Worm (Caenorhabditis elegans): ENCODE results near the gene clec-80.

The clec-80 gene

ce11 chrIV:2851625-2852024, 28.1 kb downstream of the clec-80 start:
- TF ChIP-seq dmd-4 (tag; optimal IDR thresholded peaks at IDR 0.05; ENCODE audit: borderline replicate concordance) (no peak), lim-6 (tag; optimal IDR thresholded peaks at IDR 0.05) (no peak), tbx-7 (tag; optimal IDR thresholded peaks at IDR 0.05) (no peak), C38D4.7 (GFP tag; optimal IDR thresholded peaks at IDR 0.05) (no peak), ahr-1 (tag; optimal IDR thresholded peaks at IDR 0.05) (no peak), tbx-2 (tag; optimal IDR thresholded peaks at IDR 0.05) (no peak), unc-86 (tag; optimal IDR thresholded peaks at IDR 0.05) (no peak), hlh-30 (tag; optimal IDR thresholded peaks at IDR 0.05; ENCODE audit: insufficient read depth) (no peak), nhr-11 (tag; optimal IDR thresholded peaks at IDR 0.05) (no peak), fax-1 (tag; optimal IDR thresholded peaks at IDR 0.05) (no peak), hlh-8 (tag; optimal IDR thresholded peaks at IDR 0.05) (no peak), ets-4 (tag; optimal IDR thresholded peaks at IDR 0.05) (no peak), ceh-48 (tag; optimal IDR thresholded peaks at IDR 0.05) (no peak), madf-2 (tag; optimal IDR thresholded peaks at IDR 0.05) (no peak), ceh-45 (GFP tag; IDR thresholded peaks at IDR 0.05) (no peak), hlh-13 (GFP tag; optimal IDR thresholded peaks at IDR 0.05) (no peak), F13H6.1 (tag; optimal IDR thresholded peaks at IDR 0.05) (no peak), fkh-10 (GFP tag; optimal IDR thresholded peaks at IDR 0.05) (no peak)

- TF ChIP-seq nhr-232 (tag; optimal IDR thresholded peaks at IDR 0.05) = no peak
- no peak for TF ChIP-seq pax-1 (tag; optimal IDR thresholded peaks at IDR 0.05)
- no peak for TF ChIP-seq unc-42 (tag; optimal IDR thresholded peaks at IDR 0.05)
- TF ChIP-seq ceh-48 (tag; optimal IDR thresholded peaks at IDR 0.05) = no peak
- no peak for TF ChIP-seq che-1 (tag; optimal IDR thresholded peaks at IDR 0.05)
- TF ChIP-seq K09A11.1 (tag; optimal IDR thresholded peaks at IDR 0.05; ENCODE audit: insufficient read depth) = no peak
- TF ChIP-seq hlh-6 (tag; optimal IDR thresholded peaks at IDR 0.05) = no peak
- no peak for TF ChIP-seq unc-55 (GFP tag; optimal IDR thresholded peaks at IDR 0.05)
- TF ChIP-seq C08G9.2 (tag; optimal IDR thresholded peaks at IDR 0.05) = no peak
Observed at ce11 chrIV:2853164-2853563, 29.6 kb downstream of the clec-80 start, which contains the start of gene Y54G2A.49. TSS of gene Y54G2A.49 (minus strand) at chrIV:2853264.

- TF ChIP-seq ceh-24 (tag; optimal IDR thresholded peaks at IDR 0.05) = no peak
- TF ChIP-seq ref-2 (tag; optimal IDR thresholded peaks at IDR 0.05) = no peak
- TF ChIP-seq syd-9 (tag; optimal IDR thresholded peaks at IDR 0.05) = no peak
- no peak for TF ChIP-seq zip-5 (tag; optimal IDR thresholded peaks at IDR 0.05)
- TF ChIP-seq pha-2 (tag; optimal IDR thresholded peaks at IDR 0.05) = no peak
- TF ChIP-seq lim-6 (tag; optimal IDR thresholded peaks at IDR 0.05) = no peak
- no peak for TF ChIP-seq hlh-8 (tag; optimal IDR thresholded peaks at IDR 0.05)
- no peak for TF ChIP-seq npax-4 (tag; optimal IDR thresholded peaks at IDR 0.05)
- no peak for TF ChIP-seq unc-86 (tag; optimal IDR thresholded peaks at IDR 0.05)
- TF ChIP-seq ets-4 (tag; optimal IDR thresholded peaks at IDR 0.05) = no peak
- no peak for TF ChIP-seq ztf-16 (tag; optimal IDR thresholded peaks at IDR 0.05)
- TF ChIP-seq madf-2 (tag; optimal IDR thresholded peaks at IDR 0.05) = no peak
- no peak for TF ChIP-seq pqm-1 (tag; optimal IDR thresholded peaks at IDR 0.05)
Observed at ce11 chrIV:2854161-2854560, 30.6 kb downstream of the clec-80 start.

- TF ChIP-seq pag-3 (tag; optimal IDR thresholded peaks at IDR 0.05; ENCODE audit: borderline replicate concordance) (no peak), sox-4 (tag; optimal IDR thresholded peaks at IDR 0.05) (no peak), pros-1 (tag; optimal IDR thresholded peaks at IDR 0.05) (no peak), ref-2 (tag; optimal IDR thresholded peaks at IDR 0.05) (no peak), ceh-45 (GFP tag; IDR thresholded peaks at IDR 0.05) (no peak), pat-9 (tag; optimal IDR thresholded peaks at IDR 0.05) (no peak), fkh-10 (GFP tag; optimal IDR thresholded peaks at IDR 0.05) (no peak), ztf-16 (tag; optimal IDR thresholded peaks at IDR 0.05) (no peak), fax-1 (tag; optimal IDR thresholded peaks at IDR 0.05) (no peak), unc-42 (tag; optimal IDR thresholded peaks at IDR 0.05) (no peak), hlh-13 (GFP tag; optimal IDR thresholded peaks at IDR 0.05) (no peak)
Observed at ce11 chrIV:2855056-2855752, 31.7 kb downstream of the clec-80 start.

All from whole organism, late embryonic.